Worm (Caenorhabditis elegans) whole organism, L1 larva: ENCODE data around the gene C36E6.8.

ENCODE experiments used
- C04F5.9 ChIP-seq: sonication (generic microtip); optimal IDR thresholded peaks from 2 replicates; lab custom pipeline; 2016; ENCODE audit warnings: missing genetic modification characterization, missing compliant biosample characterization
- C16A3.4 ChIP-seq: fragments of 150-350 bp; optimal IDR thresholded peaks from 2 replicates; lab custom pipeline; 2014; ENCODE audit warnings: missing biosample characterization, missing genetic modification characterization
- C34B4.2 ChIP-seq: sonication (generic microtip); optimal IDR thresholded peaks from 2 replicates; lab custom pipeline; 2017; ENCODE audit warnings: mild to moderate bottlenecking, missing genetic modification characterization, missing compliant biosample characterization
- Y116A8C.19 ChIP-seq: sonication (generic microtip); optimal IDR thresholded peaks from 2 replicates; lab custom pipeline; 2016; ENCODE audit warnings: missing compliant biosample characterization, missing genetic modification characterization, borderline replicate concordance
- aha-1 ChIP-seq: fragments of 150-350 bp; optimal IDR thresholded peaks from 2 replicates; lab custom pipeline; 2014; ENCODE audit warnings: missing biosample characterization, missing genetic modification characterization
- alr-1 ChIP-seq: fragments of 200-800 bp; sonication (Bioruptor generic); optimal IDR thresholded peaks from 2 replicates; lab custom pipeline; 2018; ENCODE audit warnings: borderline replicate concordance, mild to moderate bottlenecking, missing genetic modification characterization, missing compliant biosample characterization
- ceh-8 ChIP-seq: fragments of 200-800 bp; sonication (Bioruptor generic); optimal IDR thresholded peaks from 2 replicates; lab custom pipeline; 2018; ENCODE audit warnings: mild to moderate bottlenecking, missing genetic modification characterization, moderate library complexity, missing compliant biosample characterization
- ceh-82 ChIP-seq, 3 experiments: fragments of 150-350 bp in 1 of 3; sonication (generic microtip) in 2 of 3; optimal IDR thresholded peaks; 2 replicates each; lab custom pipeline; 2014 to 2017; ENCODE audit warnings: missing biosample characterization in 3 of 3, missing genetic modification characterization in 3 of 3
- ceh-88 ChIP-seq: fragments of 200-800 bp; sonication (Bioruptor generic); IDR thresholded peaks from 2 replicates; pipeline ENCODE4 v1.3.6; 2022; ENCODE audit warnings: missing genetic modification characterization, missing compliant biosample characterization
- ces-1 ChIP-seq: fragments of 150-350 bp; optimal IDR thresholded peaks from 2 replicates; lab custom pipeline; 2014; ENCODE audit warnings: missing biosample characterization, missing genetic modification reagents, missing genetic modification characterization
- dpl-1 ChIP-seq, 3 experiments: fragments of 150-350 bp in 2 of 3; sonication (generic microtip) in 1 of 3; optimal IDR thresholded peaks; 2 replicates each; lab custom pipeline; 2014 to 2017; ENCODE audit warnings: missing biosample characterization in 3 of 3, missing genetic modification characterization in 3 of 3, missing genetic modification reagents in 3 of 3
- dsc-1 ChIP-seq: sonication (generic microtip); optimal IDR thresholded peaks from 2 replicates; lab custom pipeline; 2016; ENCODE audit warnings: mild to moderate bottlenecking, missing genetic modification characterization, missing compliant biosample characterization
- efl-1 ChIP-seq, 4 experiments: fragments of 150-350 bp; optimal IDR thresholded peaks in 3 of 4; peaks in 1 of 4; 1 replicate in 1 of 4; 2 replicates in 3 of 4; lab custom pipeline; 2014; ENCODE audit warnings: missing biosample characterization in 2 of 4, missing genetic modification characterization in 2 of 4, missing genetic modification reagents in 2 of 4
- egl-13 ChIP-seq: sonication (generic microtip); optimal IDR thresholded peaks from 2 replicates; lab custom pipeline; 2016; ENCODE audit warnings: missing genotype, missing genetic modification reagents, missing genetic modification characterization, missing compliant biosample characterization
- egl-27 ChIP-seq, 2 experiments: fragments of 150-350 bp in 1 of 2; sonication (generic microtip); optimal IDR thresholded peaks; 3 replicates each; lab custom pipeline; 2017 to 2018; ENCODE audit warnings: missing biosample characterization in 2 of 2, missing genetic modification characterization in 2 of 2, missing genetic modification reagents in 2 of 2
- elt-2 ChIP-seq: sonication (generic microtip); optimal IDR thresholded peaks from 2 replicates; lab custom pipeline; 2016; ENCODE audit warnings: missing genetic modification characterization, mild to moderate bottlenecking, inconsistent platforms, missing compliant biosample characterization, missing genetic modification reagents
- fkh-10 ChIP-seq: sonication (generic microtip); optimal IDR thresholded peaks from 2 replicates; lab custom pipeline; 2017; ENCODE audit warnings: missing biosample characterization, missing genetic modification reagents, missing genetic modification characterization
- grh-1 ChIP-seq: fragments of 200-800 bp; sonication (Bioruptor generic); IDR thresholded peaks from 2 replicates; pipeline ENCODE4 v1.3.6; 2022; ENCODE audit warnings: missing genetic modification reagents, missing genetic modification characterization, missing compliant biosample characterization
- jun-1 ChIP-seq: fragments of 150-350 bp; optimal IDR thresholded peaks from 2 replicates; lab custom pipeline; 2014; ENCODE audit warnings: missing biosample characterization, missing genetic modification reagents, missing genetic modification characterization
- lin-13 ChIP-seq: fragments of 150-350 bp; optimal IDR thresholded peaks from 2 replicates; lab custom pipeline; 2014; ENCODE audit warnings: missing biosample characterization, missing genetic modification reagents, missing genetic modification characterization
- lin-14 ChIP-seq: fragments of 200-800 bp; sonication (Bioruptor generic); optimal IDR thresholded peaks from 2 replicates; lab custom pipeline; 2018; ENCODE audit warnings: mild to moderate bottlenecking, missing genetic modification characterization, moderate library complexity, missing compliant biosample characterization
- lin-35 ChIP-seq, 2 experiments: fragments of 150-350 bp; optimal IDR thresholded peaks; 2 replicates each; lab custom pipeline; 2014; ENCODE audit warnings: missing biosample characterization in 2 of 2, missing genetic modification characterization in 2 of 2, missing genetic modification reagents in 2 of 2
- lin-39 ChIP-seq: fragments of 150-350 bp; optimal IDR thresholded peaks from 2 replicates; lab custom pipeline; 2014; ENCODE audit warnings: missing biosample characterization, missing genetic modification reagents, missing genetic modification characterization
- lir-3 ChIP-seq: sonication (generic microtip); optimal IDR thresholded peaks from 2 replicates; lab custom pipeline; 2016; ENCODE audit warnings: mild to moderate bottlenecking, missing genetic modification characterization, moderate library complexity, missing compliant biosample characterization; ENCODE audit not compliant: poor library complexity
- lsy-2 ChIP-seq, 2 experiments: fragments of 150-350 bp; optimal IDR thresholded peaks; 2 replicates each; lab custom pipeline; 2014; ENCODE audit warnings: missing biosample characterization in 2 of 2, missing genetic modification characterization in 2 of 2
- mdl-1 ChIP-seq, 2 experiments: fragments of 150-350 bp; optimal IDR thresholded peaks; 2 replicates each; lab custom pipeline; 2014 to 2017; ENCODE audit warnings: missing biosample characterization in 2 of 2, missing genetic modification characterization in 2 of 2, inconsistent platforms in 1 of 2
- mef-2 ChIP-seq: fragments of 150-350 bp; optimal IDR thresholded peaks from 2 replicates; lab custom pipeline; 2014; ENCODE audit warnings: missing biosample characterization, missing genetic modification characterization
- nhr-12 ChIP-seq: sonication (generic microtip); optimal IDR thresholded peaks from 2 replicates; lab custom pipeline; 2017; ENCODE audit warnings: missing biosample characterization, missing genetic modification characterization
- nhr-19 ChIP-seq: fragments of 200-800 bp; sonication (Bioruptor generic); conservative IDR thresholded peaks from 2 replicates; pipeline ENCODE4 v1.3.6; 2022; ENCODE audit warnings: missing genetic modification characterization, missing compliant biosample characterization
- nhr-20 ChIP-seq: sonication (generic microtip); optimal IDR thresholded peaks from 2 replicates; lab custom pipeline; 2016; ENCODE audit warnings: mild to moderate bottlenecking, missing genetic modification characterization, missing compliant biosample characterization
- nhr-237 ChIP-seq: fragments of 150-350 bp; optimal IDR thresholded peaks from 2 replicates; lab custom pipeline; 2014; ENCODE audit warnings: missing biosample characterization, missing genetic modification characterization
- nhr-47 ChIP-seq: sonication (generic microtip); optimal IDR thresholded peaks from 2 replicates; lab custom pipeline; 2016; ENCODE audit warnings: mild to moderate bottlenecking, missing genetic modification characterization, moderate library complexity, missing compliant biosample characterization
- nhr-71 ChIP-seq: sonication (generic microtip); optimal IDR thresholded peaks from 2 replicates; lab custom pipeline; 2016; ENCODE audit warnings: mild to moderate bottlenecking, missing genetic modification characterization, moderate library complexity, missing compliant biosample characterization
- nhr-76 ChIP-seq: sonication (generic microtip); optimal IDR thresholded peaks from 2 replicates; lab custom pipeline; 2017; ENCODE audit warnings: missing biosample characterization, missing genetic modification characterization
- nhr-84 ChIP-seq: sonication (generic microtip); optimal IDR thresholded peaks from 2 replicates; lab custom pipeline; 2017; ENCODE audit warnings: missing biosample characterization, missing genetic modification characterization
- nhr-90 ChIP-seq: sonication (generic microtip); optimal IDR thresholded peaks from 2 replicates; lab custom pipeline; 2016; ENCODE audit warnings: mild to moderate bottlenecking, missing genetic modification characterization, missing compliant biosample characterization; ENCODE audit not compliant: poor library complexity
- pax-3 ChIP-seq: fragments of 200-800 bp; sonication (Bioruptor generic); optimal IDR thresholded peaks from 2 replicates; lab custom pipeline; 2018; ENCODE audit warnings: mild to moderate bottlenecking, missing genetic modification characterization, moderate library complexity, missing compliant biosample characterization
- pqm-1 ChIP-seq: sonication (generic microtip); optimal IDR thresholded peaks from 3 replicates; lab custom pipeline; 2017; ENCODE audit warnings: missing biosample characterization, missing genetic modification characterization
- skn-1 ChIP-seq: fragments of 150-350 bp; optimal IDR thresholded peaks from 2 replicates; lab custom pipeline; 2014; ENCODE audit warnings: missing biosample characterization, missing genetic modification characterization
- snu-23 ChIP-seq: sonication (generic microtip); optimal IDR thresholded peaks from 2 replicates; lab custom pipeline; 2016; ENCODE audit warnings: missing genetic modification characterization, missing compliant biosample characterization
- sptf-1 ChIP-seq: fragments of 150-350 bp; optimal IDR thresholded peaks from 2 replicates; lab custom pipeline; 2014; ENCODE audit warnings: missing biosample characterization, missing genetic modification characterization
- tlp-1 ChIP-seq: fragments of 150-350 bp; optimal IDR thresholded peaks from 2 replicates; lab custom pipeline; 2014; ENCODE audit warnings: missing biosample characterization, missing genetic modification characterization
- unc-130 ChIP-seq: fragments of 150-350 bp; optimal IDR thresholded peaks from 2 replicates; lab custom pipeline; 2017; ENCODE audit warnings: missing biosample characterization, missing genetic modification characterization, inconsistent platforms
- vab-15 ChIP-seq: sonication (generic microtip); optimal IDR thresholded peaks from 2 replicates; lab custom pipeline; 2017; ENCODE audit warnings: missing genotype, mild to moderate bottlenecking, missing genetic modification characterization, missing compliant biosample characterization
- xbp-1 ChIP-seq: sonication (generic microtip); optimal IDR thresholded peaks from 2 replicates; lab custom pipeline; 2016; ENCODE audit warnings: missing genetic modification characterization, missing compliant biosample characterization
- zip-4 ChIP-seq: fragments of 200-800 bp; sonication (Bioruptor generic); optimal IDR thresholded peaks from 2 replicates; lab custom pipeline; 2018; ENCODE audit warnings: mild to moderate bottlenecking, missing genetic modification characterization, moderate library complexity, missing compliant biosample characterization
- ztf-4 ChIP-seq: fragments of 150-350 bp; optimal IDR thresholded peaks from 2 replicates; lab custom pipeline; 2014; ENCODE audit warnings: missing biosample characterization, missing genetic modification characterization

Gene C36E6.8

DNA sequence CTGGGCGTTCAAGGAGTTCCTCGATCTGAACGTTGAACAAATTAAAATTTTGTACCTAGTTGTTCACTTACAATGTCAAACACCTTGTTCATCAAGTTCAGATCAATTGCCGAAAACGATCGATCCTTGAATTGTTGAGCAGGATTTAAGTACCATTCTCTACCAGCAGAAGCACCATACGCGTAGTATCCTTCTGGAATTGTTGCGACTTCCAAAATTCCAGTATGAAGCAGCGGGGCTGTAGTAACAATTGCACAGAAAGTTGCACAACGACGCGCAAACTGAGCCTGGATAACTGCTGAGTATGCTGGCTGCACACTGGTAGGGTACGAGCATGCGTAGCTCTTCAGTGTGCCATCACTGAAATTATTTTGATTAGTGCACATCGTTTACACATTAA lies 30.0 kb downstream of the C36E6.8 start:
- TF ChIP-seq pax-3 (tag; lab: Kevin White, UChicago) (no peak), lin-13 (GFP tag; lab: Kevin White, UChicago) (no peak), nhr-90 (tag; lab: Kevin White, UChicago) (no peak), tlp-1 (tag; lab: Kevin White, UChicago) (no peak), nhr-71 (tag; lab: Kevin White, UChicago) (no peak), Y116A8C.19 (tag; lab: Kevin White, UChicago) (no peak), ces-1 (GFP tag; lab: Kevin White, UChicago) (no peak), snu-23 (GFP tag; lab: Kevin White, UChicago) (no peak), nhr-12 (tag; lab: Kevin White, UChicago) (no peak), C04F5.9 (tag; lab: Kevin White, UChicago) (no peak)

DNA sequence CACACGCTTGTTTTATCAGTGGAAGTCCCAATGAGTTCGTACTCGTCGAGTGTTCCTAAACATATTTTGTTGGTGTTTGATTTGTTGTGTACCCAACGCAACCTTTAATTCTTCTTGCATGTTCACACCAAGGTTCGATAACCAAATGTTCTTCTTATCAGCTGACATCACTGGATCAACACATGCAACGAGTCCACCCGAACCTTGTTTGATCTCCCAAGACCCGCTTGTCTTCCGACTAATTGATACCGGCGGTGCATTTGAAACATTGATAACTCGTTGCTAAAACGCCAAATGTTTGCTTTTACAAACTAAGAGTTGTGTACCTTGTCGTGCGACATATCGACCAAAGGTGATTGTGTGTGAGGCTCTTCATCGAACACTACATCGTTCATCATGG lies 33.2 kb downstream of the C36E6.8 start:
- TF ChIP-seq fkh-10 (GFP tag; lab: Kevin White, UChicago) (no peak), elt-2 (tag; lab: Kevin White, UChicago) (peak; percentile 74), lin-14 (GFP tag; lab: Kevin White, UChicago) (peak; percentile 6), pqm-1 (tag; lab: Kevin White, UChicago) (peak; percentile 64), sptf-1 (tag; lab: Kevin White, UChicago) (no peak), nhr-20 (peak; percentile 44), lin-35 (GFP tag; optimal IDR thresholded peaks at IDR 0.05; lab: Kevin White, UChicago) (peak in 1 of 2 experiments; percentile 37), nhr-84 (tag; lab: Kevin White, UChicago) (no peak), mdl-1 (tag; optimal IDR thresholded peaks at IDR 0.05; lab: Kevin White, UChicago) (peak in 1 of 2 experiments; percentile 18), ztf-4 (tag; lab: Kevin White, UChicago) (no peak), jun-1 (tag; lab: Kevin White, UChicago) (peak; percentile 14)

DNA sequence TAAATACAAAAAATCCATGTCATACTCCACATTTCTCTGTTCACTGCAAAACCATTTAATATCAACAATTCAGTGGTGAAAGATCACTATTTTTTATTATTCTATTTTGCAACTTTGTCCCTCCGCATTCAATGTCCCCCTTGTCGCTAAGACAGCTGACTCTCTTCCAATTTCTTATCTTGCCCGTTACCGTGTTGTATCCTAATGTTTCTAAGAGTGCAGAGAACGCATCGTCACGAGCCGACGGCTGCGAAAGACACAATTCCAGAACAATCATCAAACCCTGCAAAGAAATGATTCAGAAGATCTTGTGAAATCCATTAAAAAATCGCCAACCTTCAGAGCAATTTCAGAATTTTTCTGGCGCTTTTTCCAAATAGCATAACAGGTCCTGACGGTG lies 34.4 kb downstream of the C36E6.8 start:
- TF ChIP-seq egl-13 (tag; lab: Kevin White, UChicago), result no peak
- no peak for TF ChIP-seq ceh-8 (GFP tag; lab: Kevin White, UChicago)
- no peak for TF ChIP-seq aha-1
- TF ChIP-seq efl-1 (optimal IDR thresholded peaks at IDR 0.05; lab: Kevin White, UChicago), result no peak
- TF ChIP-seq efl-1 (GFP tag; optimal IDR thresholded peaks at IDR 0.05 in 1 of 2; lab: Kevin White, UChicago), result peak in 1 of 2 experiments; percentile 40
- TF ChIP-seq lsy-2 (tag; optimal IDR thresholded peaks at IDR 0.05; lab: Kevin White, UChicago), result peak in 1 of 2 experiments; percentile 18
- no peak for TF ChIP-seq nhr-47 (tag; lab: Kevin White, UChicago)
- TF ChIP-seq jun-1 (tag; lab: Kevin White, UChicago), result no peak
- TF ChIP-seq ceh-82 (tag; optimal IDR thresholded peaks at IDR 0.05; lab: Kevin White, UChicago), result no peak
- no peak for TF ChIP-seq nhr-12 (tag; lab: Kevin White, UChicago)
- no peak for TF ChIP-seq C16A3.4 (tag; lab: Kevin White, UChicago)
- TF ChIP-seq vab-15, result no peak
- no peak for TF ChIP-seq alr-1 (tag; lab: Kevin White, UChicago)
- no peak for TF ChIP-seq xbp-1 (tag; lab: Kevin White, UChicago)
- TF ChIP-seq mef-2 (tag; lab: Kevin White, UChicago), result no peak
- no peak for TF ChIP-seq tlp-1 (tag; lab: Kevin White, UChicago)
- no peak for TF ChIP-seq lin-39 (tag; lab: Kevin White, UChicago)
- peak; percentile 57 for TF ChIP-seq nhr-71 (tag; lab: Kevin White, UChicago)
- peak; percentile 42 for TF ChIP-seq snu-23 (GFP tag; lab: Kevin White, UChicago)
- TF ChIP-seq dsc-1 (tag; lab: Kevin White, UChicago), result no peak
- TF ChIP-seq mdl-1 (tag; optimal IDR thresholded peaks at IDR 0.05; lab: Kevin White, UChicago), result peak in 1 of 2 experiments; percentile 61
- peak; percentile 45 for TF ChIP-seq lin-14 (GFP tag; lab: Kevin White, UChicago)
- no peak for TF ChIP-seq nhr-76 (tag; lab: Kevin White, UChicago)
- TF ChIP-seq nhr-19 (GFP tag; lab: Robert Waterston, UW), result peak; percentile 59
- TF ChIP-seq grh-1, result no peak
- no peak for TF ChIP-seq dpl-1 (GFP tag; optimal IDR thresholded peaks at IDR 0.05; lab: Kevin White, UChicago)
- no peak for TF ChIP-seq lin-13 (GFP tag; lab: Kevin White, UChicago)
- no peak for TF ChIP-seq C34B4.2 (tag; lab: Kevin White, UChicago)
- no peak for TF ChIP-seq egl-27 (tag; optimal IDR thresholded peaks at IDR 0.05; lab: Kevin White, UChicago)
- no peak for TF ChIP-seq zip-4 (GFP tag; lab: Kevin White, UChicago)
- TF ChIP-seq unc-130, result peak; percentile 45
- no peak for TF ChIP-seq nhr-237 (tag; lab: Kevin White, UChicago)
- TF ChIP-seq pax-3 (tag; lab: Kevin White, UChicago), result no peak
- no peak for TF ChIP-seq lir-3 (tag; lab: Kevin White, UChicago)
- no peak for TF ChIP-seq ceh-88 (GFP tag; lab: Robert Waterston, UW)
- TF ChIP-seq skn-1 (tag; lab: Kevin White, UChicago), result no peak
